Fruit fly (Drosophila melanogaster): Measurements from ENCODE around the gene Cyp4s3.

Cyp4s3 gene

DNA sequence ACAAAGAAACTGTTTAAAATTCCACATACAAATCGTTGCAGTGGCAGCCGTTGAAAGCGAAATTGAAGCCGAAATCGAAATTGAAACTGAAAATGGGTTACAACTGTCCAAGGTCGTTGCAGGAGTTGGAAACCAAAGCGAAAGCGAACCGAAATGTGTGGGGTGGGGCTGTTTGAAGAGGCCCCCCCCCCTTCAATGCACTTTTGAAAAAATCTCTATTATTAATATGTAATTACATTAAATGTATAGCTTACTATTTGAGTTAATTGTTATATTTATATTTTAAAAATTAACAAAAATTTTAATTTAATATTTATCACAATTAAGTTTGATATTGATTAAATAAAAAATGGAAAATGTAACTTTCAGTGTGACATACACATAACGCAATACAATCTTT lies 5.4 kb upstream of the Cyp4s3 start (continued):
- TF ChIP-seq CG10267 (tag; optimal IDR thresholded peaks at IDR 0.05): peak; percentile 24
- no peak for TF ChIP-seq mam (GFP tag; optimal IDR thresholded peaks at IDR 0.05)
- TF ChIP-seq Hr51 (GFP tag; optimal IDR thresholded peaks at IDR 0.05): peak in 1 of 2 experiments; percentile 73
- TF ChIP-seq Trl (optimal IDR thresholded peaks at IDR 0.05): no peak
- no peak for TF ChIP-seq Trl (GFP tag; optimal IDR thresholded peaks at IDR 0.05)
- TF ChIP-seq al (GFP tag; IDR thresholded peaks at IDR 0.05): no peak
- no peak for TF ChIP-seq Rx (GFP tag; IDR thresholded peaks at IDR 0.05)
- TF ChIP-seq CG31441 (GFP tag; IDR thresholded peaks at IDR 0.05): peak; percentile 70
- TF ChIP-seq B-H1 (GFP tag; IDR thresholded peaks at IDR 0.05): no peak
- peak; percentile 41 for TF ChIP-seq D19A (tag; optimal IDR thresholded peaks at IDR 0.05)
- TF ChIP-seq gem (tag; optimal IDR thresholded peaks at IDR 0.05): peak; percentile 57
- TF ChIP-seq CG14965 (GFP tag; optimal IDR thresholded peaks at IDR 0.05; ENCODE audit: borderline replicate concordance): no peak
- no peak for TF ChIP-seq dpn (GFP tag; optimal IDR thresholded peaks at IDR 0.05)
- no peak for TF ChIP-seq Dfd (GFP tag; optimal IDR thresholded peaks at IDR 0.05)
- no peak for TF ChIP-seq CHES-1-like (GFP tag; optimal IDR thresholded peaks at IDR 0.05)
- TF ChIP-seq CG10979 (tag; optimal IDR thresholded peaks at IDR 0.05): peak; percentile 45
- TF ChIP-seq Fer3 (tag; optimal IDR thresholded peaks at IDR 0.05): no peak
- peak; percentile 31 for TF ChIP-seq grau (tag; optimal IDR thresholded peaks at IDR 0.05)
- 0 out of 2 replicates have a peak, but pooled peaks have one; percentile 27 for TF ChIP-seq ap (GFP tag; IDR thresholded peaks at IDR 0.05)
- no peak for TF ChIP-seq Vsx1 (GFP tag; optimal IDR thresholded peaks at IDR 0.05)
- TF ChIP-seq cad (GFP tag; optimal IDR thresholded peaks at IDR 0.05): no peak
- peak; percentile 61 for TF ChIP-seq CG2678 (tag; optimal IDR thresholded peaks at IDR 0.05)
- TF ChIP-seq Eip74EF (GFP tag; optimal IDR thresholded peaks at IDR 0.05): peak in 1 of 2 experiments; percentile 29
- TF ChIP-seq Nf-YA (GFP tag; IDR thresholded peaks at IDR 0.05): no peak
- peak; percentile 62 for TF ChIP-seq CG13424 (tag; optimal IDR thresholded peaks at IDR 0.05)
- peak; percentile 47 for TF ChIP-seq CG15269 (tag; optimal IDR thresholded peaks at IDR 0.05)
- TF ChIP-seq stc (GFP tag; IDR thresholded peaks at IDR 0.05): peak; percentile 57
- TF ChIP-seq CG17359 (tag; optimal IDR thresholded peaks at IDR 0.05): peak; percentile 50
- 0 out of 2 replicates have a peak, but pooled peaks have one; percentile 14 for TF ChIP-seq wor (GFP tag; IDR thresholded peaks at IDR 0.05)
- no peak for TF ChIP-seq disco-r (GFP tag; optimal IDR thresholded peaks at IDR 0.05)
- TF ChIP-seq CG17912 (GFP tag; optimal IDR thresholded peaks at IDR 0.05): no peak
- peak; percentile 3 for TF ChIP-seq kah (GFP tag; optimal IDR thresholded peaks at IDR 0.05)
- peak; percentile 63; the same call in 2 of the 3 replicates for TF ChIP-seq CG17361 (GFP tag; IDR thresholded peaks at IDR 0.05)
- peak; percentile 96 for TF ChIP-seq CG15601 (tag; optimal IDR thresholded peaks at IDR 0.05)
- TF ChIP-seq CG9932 (GFP tag; IDR thresholded peaks at IDR 0.05): no peak
- TF ChIP-seq dysf (GFP tag; IDR thresholded peaks at IDR 0.05): 0 out of 3 replicates have a peak, but pooled peaks have one; percentile 27
- TF ChIP-seq NK7.1 (GFP tag; optimal IDR thresholded peaks at IDR 0.05): no peak
- no peak for TF ChIP-seq ftz-f1 (GFP tag; optimal IDR thresholded peaks at IDR 0.05)
- no peak for TF ChIP-seq CG9817 (tag; optimal IDR thresholded peaks at IDR 0.05)
- no peak for TF ChIP-seq Adf1 (GFP tag; IDR thresholded peaks at IDR 0.05)
- peak; percentile 55 for TF ChIP-seq CG2712 (tag; optimal IDR thresholded peaks at IDR 0.05)
- peak; percentile 45 for TF ChIP-seq Oli (tag; optimal IDR thresholded peaks at IDR 0.05)
- TF ChIP-seq CG12659 (GFP tag; optimal IDR thresholded peaks at IDR 0.05): no peak
- TF ChIP-seq sens (GFP tag): no peak
- no peak for TF ChIP-seq CG2116 (GFP tag; optimal IDR thresholded peaks at IDR 0.05)
- TF ChIP-seq fu2 (GFP tag; optimal IDR thresholded peaks at IDR 0.05): no peak
- TF ChIP-seq CG8388 (GFP tag; optimal IDR thresholded peaks at IDR 0.05): peak; percentile 30
- TF ChIP-seq prd (optimal IDR thresholded peaks at IDR 0.05): no peak
- TF ChIP-seq prd (GFP tag; IDR thresholded peaks at IDR 0.05): peak; percentile 16; the same call in 1 of the 3 replicates
- TF ChIP-seq Asciz (GFP tag; optimal IDR thresholded peaks at IDR 0.05): peak; percentile 28
- TF ChIP-seq ssp (GFP tag; IDR thresholded peaks at IDR 0.05): no peak

All from whole organism, embryonic.